Worm (Caenorhabditis elegans) whole organism, early embryonic: ENCODE data around the gene skr-3.

Experiments
- aly-1 ChIP-seq: sonication (generic microtip); optimal IDR thresholded peaks from 2 replicates; lab custom pipeline; 2016; ENCODE audit warnings: missing genetic modification characterization, missing compliant biosample characterization
- hnd-1 ChIP-seq: sonication (generic microtip); optimal IDR thresholded peaks from 2 replicates; lab custom pipeline; 2016; ENCODE audit warnings: missing genetic modification characterization, missing compliant biosample characterization

- TF ChIP-seq hnd-1 (tag; lab: Kevin White, UChicago): no peak
- no peak for TF ChIP-seq aly-1 (tag; lab: Kevin White, UChicago)
Measured at ce11 chrV:16115381-16115780, 5.5 kb upstream of the skr-3 start, which contains the start of gene str-25.
